Fruit fly (Drosophila melanogaster): ENCODE data around the gene CG8100.

dm6 chr3L:14122048-14122447 is 38.6 kb downstream of the CG8100 start:
- no peak for TF ChIP-seq CG4496 (GFP tag; IDR thresholded peaks at IDR 0.05)
- TF ChIP-seq gl (tag; optimal IDR thresholded peaks at IDR 0.05) = no peak
- TF ChIP-seq CG9948 (tag; optimal IDR thresholded peaks at IDR 0.05) = no peak
- no peak for TF ChIP-seq Snoo (tag; optimal IDR thresholded peaks at IDR 0.05)
- TF ChIP-seq CG34367 (tag; optimal IDR thresholded peaks at IDR 0.05) = no peak
- TF ChIP-seq fd96Ca (GFP tag; IDR thresholded peaks at IDR 0.05) = no peak
- no peak for TF ChIP-seq Ets98B (GFP tag; IDR thresholded peaks at IDR 0.05)

Measured in whole organism, pupa.